Worm (Caenorhabditis elegans) whole organism, early embryonic: ENCODE data around the gene blos-4.

Source experiments
- ama-1 ChIP-seq: fragments of 150-350 bp; optimal IDR thresholded peaks from 2 replicates; lab custom pipeline; 2014
- ceh-13 ChIP-seq: fragments of 200-800 bp; sonication (Bioruptor generic); optimal IDR thresholded peaks from 2 replicates; lab custom pipeline; 2018; ENCODE audit warnings: mild to moderate bottlenecking, missing genetic modification characterization, missing compliant biosample characterization
- ceh-36 ChIP-seq: sonication (generic microtip); optimal IDR thresholded peaks from 2 replicates; lab custom pipeline; 2016; ENCODE audit warnings: missing genetic modification characterization, inconsistent platforms, missing compliant biosample characterization
- flt-1 ChIP-seq: fragments of 200-800 bp; sonication (Bioruptor generic); IDR thresholded peaks from 2 replicates; pipeline ENCODE4 v1.3.6; 2022; ENCODE audit warnings: missing genetic modification characterization, missing compliant biosample characterization
- hmbx-1 ChIP-seq: sonication (generic microtip); optimal IDR thresholded peaks from 2 replicates; lab custom pipeline; 2016; ENCODE audit warnings: mild to moderate bottlenecking, missing genetic modification characterization, missing compliant biosample characterization
- hmg-4 ChIP-seq: fragments of 200-800 bp; sonication (Bioruptor generic); optimal IDR thresholded peaks from 2 replicates; lab custom pipeline; 2018; ENCODE audit warnings: mild to moderate bottlenecking, missing genetic modification characterization, missing compliant biosample characterization
- scrt-1 ChIP-seq: fragments of 200-800 bp; sonication (Bioruptor generic); IDR thresholded peaks from 2 replicates; pipeline ENCODE4 v1.3.6; 2022; ENCODE audit warnings: missing genetic modification characterization, missing compliant biosample characterization
- sea-1 ChIP-seq: fragments of 200-800 bp; sonication (Bioruptor generic); conservative IDR thresholded peaks from 2 replicates; pipeline ENCODE4 v1.3.6; 2022; ENCODE audit warnings: missing genetic modification characterization, missing compliant biosample characterization
- tbx-11 ChIP-seq: fragments of 200-800 bp; sonication (Bioruptor generic); IDR thresholded peaks from 2 replicates; pipeline ENCODE4 v1.3.6; 2022; ENCODE audit warnings: missing genetic modification characterization, missing compliant biosample characterization
- tbx-37 ChIP-seq: fragments of 200-800 bp; sonication (Bioruptor generic); conservative IDR thresholded peaks from 2 replicates; pipeline ENCODE4 v1.3.6; 2022; ENCODE audit warnings: missing genetic modification reagents, missing genetic modification characterization, missing compliant biosample characterization
- tra-4 ChIP-seq: sonication (generic microtip); optimal IDR thresholded peaks from 2 replicates; lab custom pipeline; 2017; ENCODE audit warnings: missing genetic modification characterization, missing compliant biosample characterization

- TF ChIP-seq tbx-37 (GFP tag; lab: Robert Waterston, UW), result no peak
- no peak for TF ChIP-seq ceh-36
- no peak for TF ChIP-seq hmbx-1 (tag; lab: Kevin White, UChicago)
- TF ChIP-seq ama-1 (lab: Kevin White, UChicago), result no peak
- TF ChIP-seq flt-1 (GFP tag; lab: Robert Waterston, UW), result no peak
- no peak for TF ChIP-seq sea-1
- no peak for TF ChIP-seq scrt-1 (GFP tag; lab: Robert Waterston, UW)
- no peak for TF ChIP-seq tbx-11 (GFP tag; lab: Robert Waterston, UW)
- no peak for TF ChIP-seq tra-4 (tag; lab: Kevin White, UChicago)
- TF ChIP-seq ceh-13, result no peak
- TF ChIP-seq hmg-4 (GFP tag; lab: Kevin White, UChicago), result no peak
These were observed 18.6 kb downstream of the blos-4 start, which contains the start of gene F13H8.3 for ce11 chrII:6263685-6264084.
